Fruit fly (Drosophila melanogaster): ENCODE measurements around the gene Pgcl.

The Pgcl gene

DNA sequence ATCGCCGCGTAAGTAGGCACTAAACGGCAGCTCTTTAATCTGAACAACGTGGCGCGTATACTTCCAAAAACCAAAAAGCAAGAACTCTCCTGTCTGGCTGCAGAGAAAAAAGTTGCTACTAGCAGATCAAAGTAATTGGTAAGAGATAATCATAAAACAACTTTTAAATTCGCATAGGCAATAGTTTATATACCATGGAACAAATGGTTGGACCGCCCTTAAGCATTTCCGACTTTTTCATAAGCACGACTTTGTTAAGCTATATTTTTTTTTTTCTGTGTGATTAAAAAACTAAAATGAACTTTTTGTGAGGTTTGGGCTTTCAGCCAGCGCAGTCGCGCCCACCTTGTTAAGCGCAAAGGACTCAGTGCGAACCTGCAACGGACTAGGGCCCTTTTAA, 11.7 kb downstream of the Pgcl start:
- TF ChIP-seq Eip78C (GFP tag): peak; percentile 84
- peak; percentile 58 for TF ChIP-seq CG3919 (GFP tag; optimal IDR thresholded peaks at IDR 0.05)
- TF ChIP-seq vri (GFP tag; optimal IDR thresholded peaks at IDR 0.05): no peak
- TF ChIP-seq fd59A (GFP tag; optimal IDR thresholded peaks at IDR 0.05): peak; percentile 15
- peak; percentile 33 for TF ChIP-seq CG34406 (GFP tag; optimal IDR thresholded peaks at IDR 0.05)
- TF ChIP-seq salr (GFP tag; optimal IDR thresholded peaks at IDR 0.05): peak in 1 of 2 experiments; percentile 4
- TF ChIP-seq CG11902 (GFP tag; optimal IDR thresholded peaks at IDR 0.05): peak; percentile 19
- peak; percentile 38 for TF ChIP-seq CG10631 (GFP tag; optimal IDR thresholded peaks at IDR 0.05)
- TF ChIP-seq CG6276 (GFP tag; optimal IDR thresholded peaks at IDR 0.05): no peak
- peak; percentile 44 for TF ChIP-seq cyc (GFP tag; optimal IDR thresholded peaks at IDR 0.05)
- peak; percentile 44 for TF ChIP-seq Smox (GFP tag; optimal IDR thresholded peaks at IDR 0.05)
- TF ChIP-seq Hr38 (GFP tag; optimal IDR thresholded peaks at IDR 0.05): no peak
- TF ChIP-seq Hr4 (GFP tag; optimal IDR thresholded peaks at IDR 0.05): no peak
- peak; percentile 58 for TF ChIP-seq CG6792 (GFP tag; optimal IDR thresholded peaks at IDR 0.05)
- peak; percentile 24 for TF ChIP-seq CG8632 (GFP tag; optimal IDR thresholded peaks at IDR 0.05)
- no peak for TF ChIP-seq fkh (GFP tag; optimal IDR thresholded peaks at IDR 0.05)
- peak; percentile 35 for TF ChIP-seq OdsH (GFP tag; optimal IDR thresholded peaks at IDR 0.05)
- TF ChIP-seq CG4318 (GFP tag; optimal IDR thresholded peaks at IDR 0.05): no peak
- TF ChIP-seq dsx (GFP tag; optimal IDR thresholded peaks at IDR 0.05; ENCODE audit: poor library complexity, severe bottlenecking): no peak
- no peak for TF ChIP-seq Eip93F (GFP tag; optimal IDR thresholded peaks at IDR 0.05)
- no peak for TF ChIP-seq fd85E (GFP tag; optimal IDR thresholded peaks at IDR 0.05)
- peak; percentile 25 for TF ChIP-seq acj6 (GFP tag; optimal IDR thresholded peaks at IDR 0.05)
- TF ChIP-seq Eip75B (GFP tag; optimal IDR thresholded peaks at IDR 0.05): peak; percentile 37
- peak; percentile 49 for TF ChIP-seq esn (GFP tag; optimal IDR thresholded peaks at IDR 0.05)
- TF ChIP-seq CG3032 (tag; optimal IDR thresholded peaks at IDR 0.05): peak; percentile 32
- TF ChIP-seq CG31627 (GFP tag; optimal IDR thresholded peaks at IDR 0.05): peak; percentile 31
- no peak for TF ChIP-seq eg (GFP tag; IDR thresholded peaks at IDR 0.05)
- peak; percentile 25 for TF ChIP-seq CG6808 (GFP tag; optimal IDR thresholded peaks at IDR 0.05)
- TF ChIP-seq svp (GFP tag): peak; percentile 73
- peak; percentile 1 for TF ChIP-seq CG32006 (GFP tag; optimal IDR thresholded peaks at IDR 0.05)
- peak; percentile 6 for TF ChIP-seq CG7368 (GFP tag; optimal IDR thresholded peaks at IDR 0.05)
- TF ChIP-seq dac (GFP tag; optimal IDR thresholded peaks at IDR 0.05): no peak
- TF ChIP-seq Blimp-1 (GFP tag; optimal IDR thresholded peaks at IDR 0.05): peak; percentile 5
- peak; percentile 11 for TF ChIP-seq Ets96B (tag; optimal IDR thresholded peaks at IDR 0.05)
- peak; percentile 20 for TF ChIP-seq CG1621 (tag; optimal IDR thresholded peaks at IDR 0.05)
- TF ChIP-seq Lpt (GFP tag; optimal IDR thresholded peaks at IDR 0.05): no peak
- TF ChIP-seq lz (GFP tag; optimal IDR thresholded peaks at IDR 0.05): peak; percentile 41
- TF ChIP-seq Met (GFP tag; optimal IDR thresholded peaks at IDR 0.05): peak; percentile 52
- peak; percentile 58 for TF ChIP-seq Hr39 (GFP tag; optimal IDR thresholded peaks at IDR 0.05)
- TF ChIP-seq pdm3 (GFP tag; optimal IDR thresholded peaks at IDR 0.05): peak; percentile 47
- TF ChIP-seq CG6163 (GFP tag; IDR thresholded peaks at IDR 0.05): peak; percentile 56; the same call in 2 of the 3 replicates
- TF ChIP-seq CG8119 (GFP tag; IDR thresholded peaks at IDR 0.05): no peak
- TF ChIP-seq achi (GFP tag; optimal IDR thresholded peaks at IDR 0.05): peak; percentile 32
- peak; percentile 51 for TF ChIP-seq topi (GFP tag; optimal IDR thresholded peaks at IDR 0.05)
- no peak for TF ChIP-seq CG16779 (tag; optimal IDR thresholded peaks at IDR 0.05)
- no peak for TF ChIP-seq CG11294 (GFP tag; IDR thresholded peaks at IDR 0.05)
- TF ChIP-seq Sox102F (GFP tag; optimal IDR thresholded peaks at IDR 0.05): peak; percentile 50
- TF ChIP-seq CG6854 (GFP tag; optimal IDR thresholded peaks at IDR 0.05): no peak
- TF ChIP-seq Ets21C (GFP tag; optimal IDR thresholded peaks at IDR 0.05): peak; percentile 12
- TF ChIP-seq net (GFP tag; optimal IDR thresholded peaks at IDR 0.05): peak; percentile 6
- TF ChIP-seq CG9139 (GFP tag; optimal IDR thresholded peaks at IDR 0.05): no peak
- no peak for TF ChIP-seq CG8319 (GFP tag; optimal IDR thresholded peaks at IDR 0.05)
- peak; percentile 31 for TF ChIP-seq spab (GFP tag; optimal IDR thresholded peaks at IDR 0.05)
